Worm (Caenorhabditis elegans) whole organism, L4 larva: ENCODE results near the gene F47C12.13.

Experiments
- D1046.2 ChIP-seq: fragments of 200-800 bp; sonication (Bioruptor generic); IDR thresholded peaks from 2 replicates; pipeline ENCODE4 v1.3.6; 2022; ENCODE audit warnings: missing genetic modification characterization, missing compliant biosample characterization
- F10B5.3 ChIP-seq: sonication (generic microtip); optimal IDR thresholded peaks from 2 replicates; lab custom pipeline; 2016; ENCODE audit warnings: mild to moderate bottlenecking, missing genetic modification characterization, missing compliant biosample characterization
- F26F4.8 ChIP-seq: fragments of 200-800 bp; sonication (Bioruptor generic); conservative IDR thresholded peaks from 2 replicates; pipeline ENCODE4 v1.3.6; 2022; ENCODE audit warnings: missing genetic modification characterization, missing compliant biosample characterization
- F37D6.2 ChIP-seq: sonication (generic microtip); optimal IDR thresholded peaks from 2 replicates; lab custom pipeline; 2016; ENCODE audit warnings: mild to moderate bottlenecking, missing genetic modification characterization, missing compliant biosample characterization
- T20F7.1 ChIP-seq: fragments of 200-800 bp; sonication (Bioruptor generic); optimal IDR thresholded peaks from 2 replicates; lab custom pipeline; 2018; ENCODE audit warnings: mild to moderate bottlenecking, missing genetic modification characterization, missing compliant biosample characterization
- T26A8.4 ChIP-seq: fragments of 200-800 bp; sonication (Bioruptor generic); IDR thresholded peaks from 2 replicates; pipeline ENCODE4 v1.3.6; 2022; ENCODE audit warnings: missing genetic modification characterization, missing compliant biosample characterization
- Y105C5A.15 ChIP-seq: fragments of 200-800 bp; sonication (Bioruptor generic); IDR thresholded peaks from 2 replicates; pipeline ENCODE4 v1.3.6; 2022; ENCODE audit warnings: missing genetic modification characterization, missing compliant biosample characterization
- Y75B8A.6 ChIP-seq: fragments of 200-800 bp; sonication (Bioruptor generic); IDR thresholded peaks from 2 replicates; pipeline ENCODE4 v1.3.6; 2022; ENCODE audit warnings: missing genetic modification reagents, missing genetic modification characterization, missing compliant biosample characterization
- ama-1 ChIP-seq: fragments of 150-350 bp; optimal IDR thresholded peaks from 2 replicates; lab custom pipeline; 2014; ENCODE audit warnings: inconsistent platforms, mixed read lengths
- attf-4 ChIP-seq: sonication (generic microtip); optimal IDR thresholded peaks from 3 replicates; lab custom pipeline; 2017; ENCODE audit warnings: missing biosample characterization, missing genetic modification characterization
- ceh-20 ChIP-seq: fragments of 200-800 bp; sonication (Bioruptor generic); IDR thresholded peaks from 2 replicates; pipeline ENCODE4 v1.3.6; 2022; ENCODE audit warnings: missing genetic modification reagents, missing genetic modification characterization, missing compliant biosample characterization
- ceh-28 ChIP-seq: fragments of 150-350 bp; optimal IDR thresholded peaks from 2 replicates; lab custom pipeline; 2014; ENCODE audit warnings: missing biosample characterization, missing genetic modification reagents, missing genetic modification characterization
- ceh-32 ChIP-seq: sonication (generic microtip); optimal IDR thresholded peaks from 2 replicates; lab custom pipeline; 2016; ENCODE audit warnings: mild to moderate bottlenecking, missing genetic modification characterization, missing compliant biosample characterization; ENCODE audit not compliant: poor library complexity
- ceh-44 ChIP-seq: fragments of 200-800 bp; sonication (Bioruptor generic); IDR thresholded peaks from 2 replicates; pipeline ENCODE4 v1.3.6; 2022; ENCODE audit warnings: missing genetic modification reagents, missing genetic modification characterization, missing compliant biosample characterization
- ceh-62 ChIP-seq: sonication (generic microtip); optimal IDR thresholded peaks from 2 replicates; lab custom pipeline; 2017; ENCODE audit warnings: missing biosample characterization, missing genetic modification characterization
- ceh-82 ChIP-seq: sonication (generic microtip); optimal IDR thresholded peaks from 2 replicates; lab custom pipeline; 2017; ENCODE audit warnings: missing biosample characterization, missing genetic modification characterization
- ces-1 ChIP-seq: fragments of 150-350 bp; sonication (generic microtip); optimal IDR thresholded peaks from 4 replicates; lab custom pipeline; 2014; ENCODE audit warnings: missing biosample characterization, missing genetic modification reagents, missing genetic modification characterization
- daf-16 ChIP-seq, 3 experiments: sonication (generic microtip); optimal IDR thresholded peaks; 2 replicates each; lab custom pipeline; 2016 to 2017; ENCODE audit warnings: missing genetic modification characterization in 3 of 3, missing genetic modification reagents in 3 of 3, mild to moderate bottlenecking in 2 of 3, missing compliant biosample characterization in 2 of 3, missing biosample characterization in 1 of 3, moderate library complexity in 1 of 3
- daf-8 ChIP-seq: fragments of 200-800 bp; sonication (Bioruptor generic); IDR thresholded peaks from 2 replicates; pipeline ENCODE4 v1.3.6; 2022; ENCODE audit warnings: missing genetic modification characterization, missing compliant biosample characterization
- dmd-6 ChIP-seq: fragments of 200-800 bp; sonication (Bioruptor generic); IDR thresholded peaks from 2 replicates; pipeline ENCODE4 v1.3.6; 2022; ENCODE audit warnings: missing genetic modification reagents, missing genetic modification characterization, missing compliant biosample characterization
- dmd-9 ChIP-seq: fragments of 200-800 bp; sonication (Bioruptor generic); IDR thresholded peaks from 2 replicates; pipeline ENCODE4 v1.3.6; 2022; ENCODE audit warnings: missing genetic modification reagents, missing genetic modification characterization, missing compliant biosample characterization
- dpl-1 ChIP-seq: fragments of 150-350 bp; optimal IDR thresholded peaks from 2 replicates; lab custom pipeline; 2014; ENCODE audit warnings: missing biosample characterization, missing genetic modification reagents, missing genetic modification characterization
- egl-27 ChIP-seq: sonication (generic microtip); optimal IDR thresholded peaks from 3 replicates; lab custom pipeline; 2017; ENCODE audit warnings: missing biosample characterization, missing genetic modification reagents, missing genetic modification characterization
- fkh-10 ChIP-seq: fragments of 150-350 bp; optimal IDR thresholded peaks from 2 replicates; lab custom pipeline; 2014; ENCODE audit warnings: missing biosample characterization, missing genetic modification reagents, missing genetic modification characterization
- hif-1 ChIP-seq, 2 experiments: sonication (generic microtip); optimal IDR thresholded peaks; 2 replicates each; lab custom pipeline; 2016 to 2017; ENCODE audit warnings: missing compliant biosample characterization in 2 of 2, missing genetic modification characterization in 2 of 2, missing genetic modification reagents in 2 of 2, missing genotype in 2 of 2, mild to moderate bottlenecking in 1 of 2
- hlh-30 ChIP-seq: sonication (generic microtip); optimal IDR thresholded peaks from 2 replicates; lab custom pipeline; 2017; ENCODE audit warnings: antibody characterized with exemption, mild to moderate bottlenecking, missing genetic modification characterization, missing compliant biosample characterization; ENCODE audit not compliant: insufficient read depth
- hmg-1.1 ChIP-seq: fragments of 200-800 bp; sonication (Bioruptor generic); IDR thresholded peaks from 2 replicates; pipeline ENCODE4 v1.3.6; 2022; ENCODE audit warnings: missing genetic modification reagents, missing genetic modification characterization, missing compliant biosample characterization
- jun-1 ChIP-seq: fragments of 150-350 bp; optimal IDR thresholded peaks from 2 replicates; lab custom pipeline; 2014; ENCODE audit warnings: missing biosample characterization, missing genetic modification reagents, missing genetic modification characterization
- lim-7 ChIP-seq: fragments of 200-800 bp; sonication (Bioruptor generic); IDR thresholded peaks from 2 replicates; pipeline ENCODE4 v1.3.6; 2022; ENCODE audit warnings: missing genetic modification characterization, missing compliant biosample characterization
- lin-1 ChIP-seq: fragments of 200-800 bp; sonication (Bioruptor generic); IDR thresholded peaks from 2 replicates; pipeline ENCODE4 v1.3.6; 2022; ENCODE audit warnings: missing genetic modification reagents, missing genetic modification characterization, missing compliant biosample characterization
- lin-13 ChIP-seq: fragments of 150-350 bp; optimal IDR thresholded peaks from 2 replicates; lab custom pipeline; 2014; ENCODE audit warnings: missing biosample characterization, missing genetic modification reagents, missing genetic modification characterization
- lin-39 ChIP-seq: fragments of 150-350 bp; optimal IDR thresholded peaks from 2 replicates; lab custom pipeline; 2014; ENCODE audit warnings: missing biosample characterization, missing genetic modification reagents, missing genetic modification characterization
- lir-3 ChIP-seq: sonication (generic microtip); optimal IDR thresholded peaks from 2 replicates; lab custom pipeline; 2016; ENCODE audit warnings: mild to moderate bottlenecking, missing genetic modification characterization, missing compliant biosample characterization
- mes-2 ChIP-seq: sonication (generic microtip); optimal IDR thresholded peaks from 2 replicates; lab custom pipeline; 2016; ENCODE audit warnings: missing genotype, mild to moderate bottlenecking, missing genetic modification characterization, missing compliant biosample characterization; ENCODE audit not compliant: poor library complexity, severe bottlenecking
- nhr-10 ChIP-seq: fragments of 150-350 bp; optimal IDR thresholded peaks from 2 replicates; lab custom pipeline; 2014; ENCODE audit warnings: missing biosample characterization, missing genetic modification characterization
- nhr-102 ChIP-seq: sonication (generic microtip); optimal IDR thresholded peaks from 2 replicates; lab custom pipeline; 2016; ENCODE audit warnings: mild to moderate bottlenecking, missing genetic modification characterization, moderate library complexity, missing compliant biosample characterization
- nhr-111 ChIP-seq: fragments of 200-800 bp; sonication (Bioruptor generic); optimal IDR thresholded peaks from 2 replicates; lab custom pipeline; 2018; ENCODE audit warnings: mild to moderate bottlenecking, missing genetic modification characterization, missing compliant biosample characterization
- nhr-41 ChIP-seq: fragments of 200-800 bp; sonication (Bioruptor generic); IDR thresholded peaks from 2 replicates; pipeline ENCODE4 v1.3.6; 2022; ENCODE audit warnings: missing genetic modification reagents, missing genetic modification characterization, missing compliant biosample characterization
- nhr-77 ChIP-seq: fragments of 150-350 bp; optimal IDR thresholded peaks from 2 replicates; lab custom pipeline; 2014; ENCODE audit warnings: missing biosample characterization, missing genetic modification characterization
- pha-4 ChIP-seq, 2 experiments: fragments of 150-350 bp in 1 of 2; fragments of 200-800 bp in 1 of 2; sonication (Bioruptor generic) in 1 of 2; IDR thresholded peaks in 1 of 2; optimal IDR thresholded peaks in 1 of 2; 2 replicates each; pipeline versions ENCODE4 v1.3.6 to Lab custom; 2014 to 2022; ENCODE audit warnings: missing genetic modification characterization in 2 of 2, missing genetic modification reagents in 2 of 2, missing biosample characterization in 1 of 2, missing compliant biosample characterization in 1 of 2
- php-3 ChIP-seq: fragments of 200-800 bp; sonication (Bioruptor generic); IDR thresholded peaks from 2 replicates; pipeline ENCODE4 v1.3.6; 2022; ENCODE audit warnings: missing genetic modification reagents, missing genetic modification characterization, missing compliant biosample characterization
- rbr-2 ChIP-seq: sonication (generic microtip); optimal IDR thresholded peaks from 2 replicates; lab custom pipeline; 2016; ENCODE audit warnings: missing genotype, missing genetic modification characterization, missing compliant biosample characterization
- saeg-2 ChIP-seq: fragments of 200-800 bp; sonication (Bioruptor generic); IDR thresholded peaks from 2 replicates; pipeline ENCODE4 v1.3.6; 2022; ENCODE audit warnings: missing genetic modification reagents, missing genetic modification characterization, missing compliant biosample characterization
- skn-1 ChIP-seq: fragments of 150-350 bp; optimal IDR thresholded peaks from 2 replicates; lab custom pipeline; 2014; ENCODE audit warnings: missing biosample characterization, missing genetic modification characterization
- snpc-4 ChIP-seq: fragments of 150-350 bp; optimal IDR thresholded peaks from 2 replicates; lab custom pipeline; 2014; ENCODE audit warnings: missing biosample characterization, missing genetic modification characterization
- spr-1 ChIP-seq: sonication (generic microtip); optimal IDR thresholded peaks from 2 replicates; lab custom pipeline; 2016; ENCODE audit warnings: mild to moderate bottlenecking, missing genetic modification characterization, missing compliant biosample characterization
- spr-3 ChIP-seq: fragments of 200-800 bp; sonication (Bioruptor generic); optimal IDR thresholded peaks from 2 replicates; lab custom pipeline; 2018; ENCODE audit warnings: mild to moderate bottlenecking, missing genetic modification characterization, missing compliant biosample characterization
- unc-130 ChIP-seq: sonication (generic microtip); optimal IDR thresholded peaks from 2 replicates; lab custom pipeline; 2016; ENCODE audit warnings: missing genetic modification reagents, missing genetic modification characterization, missing compliant biosample characterization
- zfp-3 ChIP-seq: fragments of 200-800 bp; sonication (Bioruptor generic); conservative IDR thresholded peaks from 2 replicates; pipeline ENCODE4 v1.3.6; 2022; ENCODE audit warnings: missing genetic modification reagents, missing genetic modification characterization, missing compliant biosample characterization
- ztf-11 ChIP-seq: fragments of 150-350 bp; optimal IDR thresholded peaks from 2 replicates; lab custom pipeline; 2014; ENCODE audit warnings: missing biosample characterization, missing genetic modification characterization
- ztf-7 ChIP-seq: fragments of 150-350 bp; optimal IDR thresholded peaks from 2 replicates; lab custom pipeline; 2014; ENCODE audit warnings: missing biosample characterization, missing genetic modification characterization

Gene F47C12.13

ce11 chrIV:4025923-4026322 is 31.7 kb upstream of the F47C12.13 start (continued):
- no peak for TF ChIP-seq egl-27 (tag; lab: Kevin White, UChicago)
- TF ChIP-seq unc-130: no peak
- no peak for TF ChIP-seq nhr-41 (GFP tag; lab: Robert Waterston, UW)
- no peak for TF ChIP-seq zfp-3 (GFP tag; lab: Robert Waterston, UW)
- TF ChIP-seq nhr-77 (tag; lab: Kevin White, UChicago): no peak
- no peak for TF ChIP-seq lim-7
- TF ChIP-seq ama-1 (lab: Kevin White, UChicago): no peak
- TF ChIP-seq mes-2 (tag; lab: Kevin White, UChicago): no peak
- no peak for TF ChIP-seq Y105C5A.15
- no peak for TF ChIP-seq lin-39
- TF ChIP-seq hlh-30 (tag; lab: Kevin White, UChicago): no peak
- no peak for TF ChIP-seq ceh-28 (tag; lab: Kevin White, UChicago)
- TF ChIP-seq ceh-32 (tag; lab: Kevin White, UChicago): no peak
- no peak for TF ChIP-seq D1046.2 (GFP tag; lab: Robert Waterston, UW)
- no peak for TF ChIP-seq F10B5.3
- no peak for TF ChIP-seq saeg-2 (GFP tag; lab: Robert Waterston, UW)
- TF ChIP-seq hif-1 (tag; optimal IDR thresholded peaks at IDR 0.05; lab: Kevin White, UChicago): peak; percentile 95 to 100
- TF ChIP-seq ceh-20 (GFP tag; lab: Robert Waterston, UW): no peak
- no peak for TF ChIP-seq ztf-11 (tag; lab: Kevin White, UChicago)
- no peak for TF ChIP-seq snpc-4 (tag; lab: Kevin White, UChicago)
- no peak for TF ChIP-seq ceh-82
- peak; percentile 54 for TF ChIP-seq dmd-6 (GFP tag; lab: Robert Waterston, UW)
- no peak for TF ChIP-seq skn-1 (tag; lab: Kevin White, UChicago)
- no peak for TF ChIP-seq nhr-111
- no peak for TF ChIP-seq ztf-7 (tag; lab: Kevin White, UChicago)
- TF ChIP-seq lir-3 (tag; lab: Kevin White, UChicago): no peak
- no peak for TF ChIP-seq spr-3 (GFP tag; lab: Kevin White, UChicago)
- no peak for TF ChIP-seq fkh-10
- no peak; the same call in 1 of the 2 replicates for TF ChIP-seq T26A8.4 (GFP tag; lab: Robert Waterston, UW)
- no peak for TF ChIP-seq lin-13
- no peak for TF ChIP-seq spr-1 (tag; lab: Kevin White, UChicago)
- TF ChIP-seq jun-1 (tag; lab: Kevin White, UChicago): peak; percentile 22
- TF ChIP-seq daf-16 (GFP tag; optimal IDR thresholded peaks at IDR 0.05; lab: Kevin White, UChicago): peak in 1 of 2 experiments; percentile 78
- no peak for TF ChIP-seq daf-16 (tag; optimal IDR thresholded peaks at IDR 0.05; lab: Kevin White, UChicago)
- no peak for TF ChIP-seq T20F7.1
- TF ChIP-seq ceh-44: no peak
- no peak for TF ChIP-seq attf-4 (tag; lab: Kevin White, UChicago)
- TF ChIP-seq dmd-9 (GFP tag; lab: Robert Waterston, UW): no peak
- TF ChIP-seq ces-1 (GFP tag; lab: Kevin White, UChicago): no peak
- TF ChIP-seq ceh-62 (tag; lab: Kevin White, UChicago): no peak
- TF ChIP-seq php-3 (GFP tag; lab: Robert Waterston, UW): no peak
- TF ChIP-seq nhr-10 (tag; lab: Kevin White, UChicago): no peak
- TF ChIP-seq dpl-1: peak; percentile 0
- 0 out of 2 replicates have a peak, but pooled peaks have one; percentile 29 for TF ChIP-seq pha-4 (GFP tag; IDR thresholded peaks at IDR 0.05; lab: Robert Waterston, UW)
- TF ChIP-seq pha-4 (tag; optimal IDR thresholded peaks at IDR 0.05; lab: Kevin White, UChicago): no peak
- TF ChIP-seq daf-8 (GFP tag; lab: Robert Waterston, UW): no peak
- peak; percentile 14 for TF ChIP-seq F37D6.2 (tag; lab: Kevin White, UChicago)
- TF ChIP-seq hmg-1.1 (GFP tag; lab: Robert Waterston, UW): peak; percentile 54; the same call in 1 of the 2 replicates
- no peak for TF ChIP-seq nhr-102 (tag; lab: Kevin White, UChicago)
- TF ChIP-seq rbr-2 (tag; lab: Kevin White, UChicago): peak; percentile 58
- TF ChIP-seq Y75B8A.6 (GFP tag; lab: Robert Waterston, UW): no peak
- TF ChIP-seq F26F4.8 (GFP tag; lab: Robert Waterston, UW): no peak
- no peak for TF ChIP-seq lin-1 (GFP tag; lab: Robert Waterston, UW)
